Worm (Caenorhabditis elegans) whole organism, L3 larva: ENCODE measurements around the gene Y116F11B.13.

Experiments
- aly-2 ChIP-seq: fragments of 150-350 bp; optimal IDR thresholded peaks from 2 replicates; lab custom pipeline; 2014; ENCODE audit warnings: missing biosample characterization, missing genetic modification characterization
- jun-1 ChIP-seq: fragments of 150-350 bp; optimal IDR thresholded peaks from 2 replicates; lab custom pipeline; 2014; ENCODE audit warnings: missing biosample characterization, missing genetic modification reagents, missing genetic modification characterization
- mdl-1 ChIP-seq: fragments of 150-350 bp; optimal IDR thresholded peaks from 2 replicates; lab custom pipeline; 2014; ENCODE audit warnings: missing biosample characterization, missing genetic modification characterization
- nhr-28 ChIP-seq: fragments of 150-350 bp; optimal IDR thresholded peaks from 2 replicates; lab custom pipeline; 2014; ENCODE audit warnings: missing biosample characterization, missing genetic modification characterization
- nhr-77 ChIP-seq: fragments of 150-350 bp; optimal IDR thresholded peaks from 2 replicates; lab custom pipeline; 2014; ENCODE audit warnings: missing biosample characterization, missing genetic modification characterization
- unc-62 ChIP-seq: fragments of 150-350 bp; sonication (generic microtip); optimal IDR thresholded peaks from 4 replicates; lab custom pipeline; 2014; ENCODE audit warnings: missing biosample characterization, missing genetic modification reagents, missing genetic modification characterization
- ztf-11 ChIP-seq: fragments of 150-350 bp; optimal IDR thresholded peaks from 2 replicates; lab custom pipeline; 2014; ENCODE audit warnings: missing biosample characterization, missing genetic modification characterization

DNA sequence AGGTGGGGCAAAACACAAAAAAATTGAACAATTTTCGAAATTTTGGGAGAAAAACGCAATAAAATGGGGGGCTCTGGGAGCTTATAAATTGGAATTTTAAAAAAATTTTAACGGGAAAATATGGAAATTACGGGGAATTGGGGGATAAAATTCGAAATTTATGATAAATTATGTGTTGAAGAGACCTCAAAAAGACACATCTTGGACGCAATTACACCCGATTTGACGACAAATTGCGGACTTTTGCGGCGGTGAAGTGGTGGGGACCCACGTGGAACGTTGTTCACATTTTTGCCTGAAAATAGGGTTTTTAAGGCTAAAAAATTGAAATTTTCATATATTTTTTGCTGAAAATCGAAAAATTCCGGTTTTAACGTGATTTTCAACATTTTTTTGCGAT, 25.8 kb downstream of the Y116F11B.13 start:
- no peak for TF ChIP-seq nhr-77 (tag; lab: Kevin White, UChicago)
- TF ChIP-seq unc-62 (GFP tag; lab: Kevin White, UChicago): no peak
- no peak for TF ChIP-seq mdl-1
- TF ChIP-seq ztf-11 (tag; lab: Kevin White, UChicago): no peak
- TF ChIP-seq aly-2: no peak
- no peak for TF ChIP-seq jun-1 (tag; lab: Kevin White, UChicago)
- no peak for TF ChIP-seq nhr-28
